Fruit fly (Drosophila melanogaster) S2 (cell line): Measurements from ENCODE around the gene kipf.

Experiments used
- CG8478 ChIP-seq: fragments of >200 bp; optimal IDR thresholded peaks from 2 replicates; lab custom pipeline; 2018
- CTCF ChIP-seq, 2 experiments: fragments of >200 bp; optimal IDR thresholded peaks; 2 replicates each; lab custom pipeline; 2018

DNA sequence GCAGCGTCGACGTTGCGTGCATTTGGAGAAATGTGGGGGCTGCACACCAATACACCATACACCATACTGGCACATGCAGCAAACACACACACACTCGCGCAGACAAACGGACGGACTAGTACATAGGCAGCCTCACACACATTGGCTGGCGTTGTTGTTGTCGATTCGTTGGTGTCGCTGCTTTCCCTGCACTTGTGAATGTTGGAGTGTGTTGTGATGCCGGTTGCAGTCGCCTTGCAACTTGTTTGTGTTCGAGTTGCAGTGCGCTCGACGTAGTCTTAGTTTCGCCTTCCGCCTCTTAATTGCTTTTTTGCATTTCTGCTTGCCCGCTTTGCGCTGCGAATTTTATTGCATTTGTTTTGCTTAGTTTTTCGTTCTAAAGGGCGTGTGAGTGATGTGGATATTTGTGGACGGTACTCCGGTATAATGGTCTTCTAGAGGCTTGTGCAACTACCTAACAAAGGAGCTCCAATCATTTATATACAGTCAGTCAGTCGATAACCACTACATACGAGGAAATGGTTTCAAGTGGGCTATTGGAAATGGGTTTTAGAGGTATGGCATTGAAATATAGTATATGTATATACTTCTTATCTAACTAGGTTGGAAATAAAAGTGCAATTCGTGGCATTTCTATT lies 50.0 kb downstream of the kipf start:
- TF ChIP-seq CG8478 (lab: Kevin White, UChicago) (no peak), CTCF (optimal IDR thresholded peaks at IDR 0.05; lab: Kevin White, UChicago) (no peak)
